Worm (Caenorhabditis elegans) whole organism, late embryonic: ENCODE measurements around the gene R144.11.

ENCODE experiments used
- nhr-11 ChIP-seq: fragments of 150-350 bp; optimal IDR thresholded peaks from 2 replicates; lab custom pipeline; 2014; ENCODE audit warnings: missing biosample characterization, missing genetic modification characterization
- nhr-232 ChIP-seq: sonication (generic microtip); optimal IDR thresholded peaks from 2 replicates; lab custom pipeline; 2016; ENCODE audit warnings: missing genetic modification characterization, missing compliant biosample characterization
- pax-1 ChIP-seq: fragments of 150-350 bp; optimal IDR thresholded peaks from 2 replicates; lab custom pipeline; 2014; ENCODE audit warnings: missing biosample characterization, missing genetic modification characterization
- tbx-2 ChIP-seq: sonication (generic microtip); optimal IDR thresholded peaks from 2 replicates; lab custom pipeline; 2016; ENCODE audit warnings: missing genetic modification characterization, missing compliant biosample characterization

DNA sequence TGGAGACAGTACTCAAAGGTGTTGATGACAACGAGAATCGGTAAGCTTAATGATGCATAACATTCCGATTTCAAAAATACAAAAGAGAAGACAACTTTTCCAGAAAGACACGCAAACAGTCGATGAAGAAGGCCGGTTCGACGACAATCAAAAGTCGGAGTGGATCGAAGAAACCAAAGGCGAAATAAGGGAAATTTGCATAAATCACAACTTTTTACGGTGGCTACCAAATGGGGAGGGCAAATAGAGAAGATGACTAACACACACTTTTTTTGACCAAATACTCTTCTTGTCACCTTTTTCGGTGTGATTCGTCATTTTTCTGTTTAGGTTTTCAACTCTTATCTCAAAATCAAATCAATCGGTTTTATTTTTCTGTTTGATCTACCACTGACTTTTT lies 27.5 kb upstream of the R144.11 start, which contains the start of gene C45G9.6:
- TF ChIP-seq nhr-11 (tag; lab: Kevin White, UChicago) (no peak), tbx-2 (tag; lab: Kevin White, UChicago) (no peak), nhr-232 (tag; lab: Kevin White, UChicago) (no peak), pax-1 (tag; lab: Kevin White, UChicago) (no peak)
